Fruit fly (Drosophila melanogaster) whole organism, embryonic: Measurements from ENCODE around the gene Phyhd1.

Experiments
- Antp ChIP-seq: fragments of 200-800 bp; sonication (Bioruptor generic); optimal IDR thresholded peaks from 3 replicates; lab custom pipeline; 2016; ENCODE audit warnings: missing biosample characterization, missing genetic modification characterization
- Atf-2 ChIP-seq: fragments of 200-800 bp; sonication (Bioruptor generic); optimal IDR thresholded peaks from 2 replicates; lab custom pipeline; 2016; ENCODE audit warnings: missing biosample characterization, missing genetic modification characterization
- CG10267 ChIP-seq: fragments of 200-800 bp; sonication (Bioruptor generic); optimal IDR thresholded peaks from 2 replicates; lab custom pipeline; 2018; ENCODE audit warnings: missing biosample characterization, mild to moderate bottlenecking, missing genetic modification characterization, moderate library complexity
- CG10274 ChIP-seq: fragments of 200-800 bp; sonication (Bioruptor generic); optimal IDR thresholded peaks from 3 replicates; lab custom pipeline; 2017; ENCODE audit warnings: missing biosample characterization, mild to moderate bottlenecking, missing genetic modification characterization
- CG10321 ChIP-seq: fragments of 200-800 bp; sonication (Bioruptor generic); IDR thresholded peaks from 2 replicates; pipeline ENCODE4 v1.3.6; 2022; ENCODE audit warnings: missing biosample characterization, missing genetic modification characterization
- CG10366 ChIP-seq: fragments of 200-800 bp; sonication (Bioruptor generic); IDR thresholded peaks from 2 replicates; pipeline ENCODE4 v1.3.6; 2022; ENCODE audit warnings: missing biosample characterization, missing genetic modification characterization
- CG10959 ChIP-seq: fragments of 200-800 bp; sonication (Bioruptor generic); IDR thresholded peaks from 2 replicates; pipeline ENCODE4 v1.3.6; 2022; ENCODE audit warnings: missing biosample characterization, missing genetic modification characterization
- CG11085 ChIP-seq: fragments of 200-800 bp; sonication (Bioruptor generic); IDR thresholded peaks from 2 replicates; pipeline ENCODE4 v1.3.6; 2022; ENCODE audit warnings: missing biosample characterization, missing genetic modification characterization
- CG11093 ChIP-seq: fragments of 200-800 bp; sonication (Bioruptor generic); IDR thresholded peaks from 3 replicates; pipeline ENCODE4 v1.3.6; 2022; ENCODE audit warnings: missing biosample characterization, missing genetic modification characterization
- CG12104 ChIP-seq: fragments of 200-800 bp; sonication (Bioruptor generic); optimal IDR thresholded peaks from 3 replicates; lab custom pipeline; 2016; ENCODE audit warnings: missing biosample characterization, missing genetic modification characterization
- CG12219 ChIP-seq: fragments of 200-800 bp; sonication (Bioruptor generic); optimal IDR thresholded peaks from 3 replicates; lab custom pipeline; 2018; ENCODE audit warnings: missing biosample characterization, mild to moderate bottlenecking, missing genetic modification characterization
- CG13296 ChIP-seq: fragments of 200-800 bp; sonication (Bioruptor generic); optimal IDR thresholded peaks from 3 replicates; lab custom pipeline; 2018; ENCODE audit warnings: missing biosample characterization, mild to moderate bottlenecking, missing genetic modification characterization
- CG15479 ChIP-seq: fragments of 200-800 bp; sonication (Bioruptor generic); optimal IDR thresholded peaks from 3 replicates; lab custom pipeline; 2019; ENCODE audit warnings: missing biosample characterization, mild to moderate bottlenecking, missing genetic modification characterization, moderate library complexity
- CG15514 ChIP-seq: fragments of 200-800 bp; sonication (Bioruptor generic); optimal IDR thresholded peaks from 3 replicates; lab custom pipeline; 2017; ENCODE audit warnings: missing biosample characterization, missing genetic modification characterization, mild to moderate bottlenecking, moderate library complexity, missing genetic modification reagents
- CG16779 ChIP-seq: fragments of 200-800 bp; sonication (Bioruptor generic); IDR thresholded peaks from 2 replicates; pipeline ENCODE4 v1.3.6; 2022; ENCODE audit warnings: missing biosample characterization, missing genetic modification characterization
- CG17912 ChIP-seq: fragments of 200-800 bp; sonication (Bioruptor generic); optimal IDR thresholded peaks from 2 replicates; lab custom pipeline; 2018; ENCODE audit warnings: missing biosample characterization, mild to moderate bottlenecking, missing genetic modification characterization
- CG2199 ChIP-seq: fragments of 200-800 bp; sonication (Bioruptor generic); IDR thresholded peaks from 3 replicates; pipeline ENCODE4 v1.3.6; 2022; ENCODE audit warnings: missing biosample characterization, missing genetic modification characterization
- CG2712 ChIP-seq: fragments of 200-800 bp; optimal IDR thresholded peaks from 3 replicates; lab custom pipeline; 2019; ENCODE audit warnings: missing biosample characterization, mild to moderate bottlenecking, missing genetic modification characterization, moderate library complexity
- CG32532 ChIP-seq: fragments of 200-800 bp; sonication (Bioruptor generic); IDR thresholded peaks from 2 replicates; pipeline ENCODE4 v1.3.6; 2022; ENCODE audit warnings: missing biosample characterization, missing genetic modification characterization
- CG8944 ChIP-seq: fragments of 200-800 bp; sonication (Bioruptor generic); optimal IDR thresholded peaks from 3 replicates; lab custom pipeline; 2016; ENCODE audit warnings: missing biosample characterization, missing genetic modification characterization
- CHES-1-like ChIP-seq: fragments of 200-800 bp; sonication (Bioruptor generic); optimal IDR thresholded peaks from 2 replicates; lab custom pipeline; 2016; ENCODE audit warnings: missing biosample characterization, missing genetic modification characterization
- CTCF ChIP-seq: fragments of 200-800 bp; sonication (Bioruptor generic); optimal IDR thresholded peaks from 2 replicates; lab custom pipeline; 2017; ENCODE audit warnings: missing biosample characterization, mild to moderate bottlenecking, missing genetic modification characterization, moderate library complexity
- CrebB ChIP-seq: fragments of 200-800 bp; sonication (Bioruptor generic); optimal IDR thresholded peaks from 3 replicates; lab custom pipeline; 2018; ENCODE audit warnings: missing biosample characterization, mild to moderate bottlenecking, missing genetic modification characterization
- E2f1 ChIP-seq: fragments of 200-800 bp; sonication (Bioruptor generic); IDR thresholded peaks from 2 replicates; pipeline ENCODE4 v1.3.6; 2022; ENCODE audit warnings: missing biosample characterization, missing genetic modification characterization
- Gsc ChIP-seq: fragments of 200-800 bp; sonication (Bioruptor generic); IDR thresholded peaks from 2 replicates; pipeline ENCODE4 v1.3.6; 2022; ENCODE audit warnings: missing biosample characterization, missing genetic modification characterization
- H2.0 ChIP-seq: fragments of 200-800 bp; sonication (Bioruptor generic); IDR thresholded peaks from 2 replicates; pipeline ENCODE4 v1.3.6; 2022; ENCODE audit warnings: missing biosample characterization, missing genetic modification characterization
- Sox100B ChIP-seq: fragments of 200-800 bp; sonication (Bioruptor generic); optimal IDR thresholded peaks from 3 replicates; lab custom pipeline; 2018; ENCODE audit warnings: missing biosample characterization, mild to moderate bottlenecking, missing genetic modification characterization
- Ssrp ChIP-seq: fragments of 200-800 bp; sonication (Bioruptor generic); optimal IDR thresholded peaks from 2 replicates; lab custom pipeline; 2018; ENCODE audit warnings: missing biosample characterization, mild to moderate bottlenecking, missing genetic modification characterization, moderate library complexity
- Vsx1 ChIP-seq: fragments of 200-800 bp; sonication (Bioruptor generic); optimal IDR thresholded peaks from 2 replicates; lab custom pipeline; 2017; ENCODE audit warnings: missing biosample characterization, mild to moderate bottlenecking, missing genetic modification characterization, missing genetic modification reagents
- YL-1 ChIP-seq: fragments of 200-800 bp; sonication (Bioruptor generic); optimal IDR thresholded peaks from 3 replicates; lab custom pipeline; 2017; ENCODE audit warnings: missing biosample characterization, mild to moderate bottlenecking, missing genetic modification characterization
- ato ChIP-seq: fragments of 200-800 bp; sonication (Bioruptor generic); IDR thresholded peaks from 2 replicates; pipeline ENCODE4 v1.3.6; 2022; ENCODE audit warnings: missing biosample characterization, missing genetic modification characterization; ENCODE audit not compliant: partially characterized antibody
- cas ChIP-seq: fragments of 200-800 bp; sonication (Bioruptor generic); IDR thresholded peaks from 2 replicates; pipeline ENCODE4 v1.3.6; 2022; ENCODE audit warnings: missing biosample characterization, missing genetic modification characterization
- cato ChIP-seq: fragments of 200-800 bp; sonication (Bioruptor generic); optimal IDR thresholded peaks from 2 replicates; lab custom pipeline; 2016; ENCODE audit warnings: missing biosample characterization, missing genetic modification characterization, borderline replicate concordance
- cg ChIP-seq: fragments of 200-800 bp; sonication (Bioruptor generic); optimal IDR thresholded peaks from 3 replicates; lab custom pipeline; 2019; ENCODE audit warnings: missing biosample characterization, mild to moderate bottlenecking, missing genetic modification characterization, moderate library complexity
- da ChIP-seq: fragments of 200-800 bp; sonication (Bioruptor generic); optimal IDR thresholded peaks from 2 replicates; lab custom pipeline; 2016; ENCODE audit warnings: missing biosample characterization, missing genetic modification characterization
- dan ChIP-seq: fragments of 200-800 bp; sonication (Bioruptor generic); IDR thresholded peaks from 2 replicates; pipeline ENCODE4 v1.3.6; 2022; ENCODE audit warnings: missing biosample characterization, missing genetic modification characterization
- dmrt99B ChIP-seq: fragments of 200-800 bp; sonication (Bioruptor generic); optimal IDR thresholded peaks from 2 replicates; lab custom pipeline; 2018; ENCODE audit warnings: missing biosample characterization, mild to moderate bottlenecking, missing genetic modification characterization, moderate library complexity
- dysf ChIP-seq: fragments of 200-800 bp; sonication (Bioruptor generic); IDR thresholded peaks from 3 replicates; pipeline ENCODE4 v1.3.6; 2022; ENCODE audit warnings: missing biosample characterization, missing genetic modification characterization
- ems ChIP-seq: fragments of 200-800 bp; sonication (Bioruptor generic); optimal IDR thresholded peaks from 3 replicates; lab custom pipeline; 2016; ENCODE audit warnings: missing biosample characterization, missing genetic modification characterization
- eve ChIP-seq, 2 experiments: fragments of >200 bp; optimal IDR thresholded peaks; 2 replicates each; lab custom pipeline; 2017; ENCODE audit warnings: missing biosample characterization in 2 of 2, missing genetic modification characterization in 2 of 2
- ham ChIP-seq: fragments of 200-800 bp; sonication (Bioruptor generic); IDR thresholded peaks from 2 replicates; pipeline ENCODE4 v1.3.6; 2022; ENCODE audit warnings: missing biosample characterization, missing genetic modification characterization
- ken ChIP-seq: fragments of 200-800 bp; sonication (Bioruptor generic); IDR thresholded peaks from 3 replicates; pipeline ENCODE4 v1.3.6; 2022; ENCODE audit warnings: missing biosample characterization, missing genetic modification characterization
- mam ChIP-seq: fragments of 200-800 bp; sonication (Bioruptor generic); optimal IDR thresholded peaks from 3 replicates; lab custom pipeline; 2016; ENCODE audit warnings: missing biosample characterization, missing genetic modification characterization
- nau ChIP-seq: fragments of 200-800 bp; sonication (Bioruptor generic); optimal IDR thresholded peaks from 3 replicates; lab custom pipeline; 2017; ENCODE audit warnings: missing biosample characterization, mild to moderate bottlenecking, missing genetic modification characterization, missing genetic modification reagents
- nerfin-2 ChIP-seq: fragments of 200-800 bp; sonication (Bioruptor generic); IDR thresholded peaks from 2 replicates; pipeline ENCODE4 v1.3.6; 2022; ENCODE audit warnings: missing biosample characterization, missing genetic modification characterization; ENCODE audit not compliant: partially characterized antibody
- odd ChIP-seq: fragments of 200-800 bp; sonication (Bioruptor generic); optimal IDR thresholded peaks from 2 replicates; lab custom pipeline; 2017; ENCODE audit warnings: missing biosample characterization, mild to moderate bottlenecking, missing genetic modification characterization
- run ChIP-seq: fragments of 200-800 bp; sonication (Bioruptor generic); optimal IDR thresholded peaks from 3 replicates; lab custom pipeline; 2018; ENCODE audit warnings: missing biosample characterization, mild to moderate bottlenecking, missing genetic modification characterization
- sd ChIP-seq: fragments of 200-800 bp; sonication (Bioruptor generic); optimal IDR thresholded peaks from 3 replicates; lab custom pipeline; 2018; ENCODE audit warnings: missing biosample characterization, mild to moderate bottlenecking, missing genetic modification characterization, moderate library complexity
- sna ChIP-seq: fragments of 200-800 bp; sonication (Bioruptor generic); IDR thresholded peaks from 2 replicates; pipeline ENCODE4 v1.3.6; 2022; ENCODE audit warnings: missing biosample characterization, missing genetic modification characterization; ENCODE audit not compliant: partially characterized antibody
- so ChIP-seq: fragments of 200-800 bp; sonication (Bioruptor generic); IDR thresholded peaks from 3 replicates; pipeline ENCODE4 v1.3.6; 2022; ENCODE audit warnings: missing biosample characterization, missing genetic modification characterization
- sqz ChIP-seq: fragments of 200-800 bp; sonication (Bioruptor generic); optimal IDR thresholded peaks from 3 replicates; lab custom pipeline; 2018; ENCODE audit warnings: missing biosample characterization, mild to moderate bottlenecking, missing genetic modification characterization
- stc ChIP-seq: fragments of 200-800 bp; sonication (Bioruptor generic); IDR thresholded peaks from 2 replicates; pipeline ENCODE4 v1.3.6; 2022; ENCODE audit warnings: missing biosample characterization, missing genetic modification characterization

Phyhd1 gene

DNA sequence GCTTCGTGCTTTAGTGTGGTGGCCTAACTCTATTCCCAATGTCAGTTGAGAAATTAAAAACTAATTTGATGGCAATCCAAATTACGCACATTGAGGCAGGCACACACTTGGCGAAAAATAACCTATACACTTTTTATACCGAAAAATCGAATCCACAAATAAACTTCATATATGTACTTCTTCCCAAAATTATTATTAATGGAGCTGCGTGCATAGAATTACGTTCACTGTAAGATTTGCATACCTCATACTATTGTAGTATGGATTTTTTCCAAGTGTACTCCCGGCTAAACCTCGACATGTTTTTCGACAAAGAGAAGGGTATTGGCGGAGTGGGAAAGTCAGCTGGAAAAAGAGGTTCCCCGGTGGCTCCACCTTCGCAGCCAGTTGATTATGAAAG is 3.6 kb upstream of the Phyhd1 start (continued):
- TF ChIP-seq CG13296 (GFP tag; lab: Kevin White, UChicago) (peak; percentile 41), ems (peak; percentile 49), CG32532 (GFP tag; lab: Robert Waterston, UW) (peak; percentile 61), nerfin-2 (GFP tag; lab: Robert Waterston, UW) (no peak), nau (GFP tag; lab: Kevin White, UChicago) (peak; percentile 68), mam (GFP tag; lab: Kevin White, UChicago) (peak; percentile 41), sqz (no peak), run (tag; lab: Kevin White, UChicago) (peak; percentile 32), ken (peak; percentile 65), CG2712 (tag; lab: Kevin White, UChicago) (peak; percentile 68), ham (GFP tag; lab: Robert Waterston, UW) (no peak), CHES-1-like (GFP tag; lab: Kevin White, UChicago) (peak; percentile 15), CG16779 (no peak), dysf (GFP tag; lab: Robert Waterston, UW) (peak; percentile 78), Vsx1 (GFP tag; lab: Kevin White, UChicago) (peak; percentile 13), CrebB (tag; lab: Kevin White, UChicago) (peak; percentile 5), da (GFP tag; lab: Kevin White, UChicago) (no peak), CG15479 (GFP tag; lab: Kevin White, UChicago) (no peak), stc (GFP tag; lab: Robert Waterston, UW) (peak; percentile 86), YL-1 (GFP tag; lab: Kevin White, UChicago) (no peak), sna (GFP tag; lab: Robert Waterston, UW) (no peak), dmrt99B (peak; percentile 93), CG11093 (no peak), CG10267 (tag; lab: Kevin White, UChicago) (peak; percentile 49), cato (GFP tag; lab: Kevin White, UChicago) (no peak), CG2199 (GFP tag; lab: Robert Waterston, UW) (peak; percentile 63; the same call in 1 of the 3 replicates), cg (GFP tag; lab: Kevin White, UChicago) (no peak), dan (no peak), CG12219 (GFP tag; lab: Kevin White, UChicago) (peak; percentile 63), CG10366 (GFP tag; lab: Robert Waterston, UW) (peak; percentile 78), sd (tag; lab: Kevin White, UChicago) (peak; percentile 15), CG10321 (GFP tag; lab: Robert Waterston, UW) (no peak), CG10959 (GFP tag; lab: Robert Waterston, UW) (no peak; the same call in 1 of the 2 replicates), CG8944 (GFP tag; lab: Kevin White, UChicago) (peak; percentile 55), eve (GFP tag; optimal IDR thresholded peaks at IDR 0.05; lab: Kevin White, UChicago) (peak in 1 of 2 experiments; percentile 87), so (GFP tag; lab: Robert Waterston, UW) (peak; percentile 62; the same call in 1 of the 3 replicates), CG11085 (GFP tag; lab: Robert Waterston, UW) (no peak), E2f1 (GFP tag; lab: Robert Waterston, UW) (peak; percentile 54; the same call in 1 of the 2 replicates), Sox100B (GFP tag; lab: Kevin White, UChicago) (peak; percentile 69), ato (GFP tag; lab: Robert Waterston, UW) (no peak), Gsc (GFP tag; lab: Robert Waterston, UW) (0 out of 2 replicates have a peak, but pooled peaks have one; percentile 37), cas (GFP tag; lab: Robert Waterston, UW) (no peak), H2.0 (GFP tag; lab: Robert Waterston, UW) (peak; percentile 56; the same call in 1 of the 2 replicates), CG10274 (GFP tag; lab: Kevin White, UChicago) (peak; percentile 56), CG12104 (GFP tag; lab: Kevin White, UChicago) (peak; percentile 40), Ssrp (tag; lab: Kevin White, UChicago) (peak; percentile 69), Atf-2 (GFP tag; lab: Kevin White, UChicago) (peak; percentile 6), odd (GFP tag; lab: Kevin White, UChicago) (peak; percentile 3), CG17912 (GFP tag; lab: Kevin White, UChicago) (no peak), Antp (GFP tag; lab: Kevin White, UChicago) (peak; percentile 58), CG15514 (GFP tag; lab: Kevin White, UChicago) (no peak), CTCF (GFP tag; lab: Kevin White, UChicago) (peak; percentile 19)
